Worm (Caenorhabditis elegans): ENCODE data around the gene sptl-3.

ce11 chrV:13869551-13869950, 23.6 kb upstream of the sptl-3 start:
- TF ChIP-seq sea-1 (GFP tag; conservative IDR thresholded peaks at IDR 0.05) (no peak), ceh-13 (GFP tag; optimal IDR thresholded peaks at IDR 0.05) (no peak), hmbx-1 (tag; optimal IDR thresholded peaks at IDR 0.05) (no peak), ceh-36 (tag; optimal IDR thresholded peaks at IDR 0.05) (no peak), hmg-4 (GFP tag; optimal IDR thresholded peaks at IDR 0.05) (no peak), ama-1 (optimal IDR thresholded peaks at IDR 0.05) (no peak), F13C5.2 (tag; optimal IDR thresholded peaks at IDR 0.05) (no peak)

Data from whole organism, early embryonic.